Fruit fly (Drosophila melanogaster) whole organism, embryonic: ENCODE measurements around the gene CG7320.

Experiments used
- CG10654 ChIP-seq: fragments of 200-800 bp; sonication (Bioruptor generic); optimal IDR thresholded peaks from 2 replicates; lab custom pipeline; 2016; ENCODE audit warnings: missing biosample characterization, missing genetic modification characterization
- CG17802 ChIP-seq: fragments of 200-800 bp; sonication (Bioruptor generic); optimal IDR thresholded peaks from 2 replicates; lab custom pipeline; 2018; ENCODE audit warnings: missing biosample characterization, mild to moderate bottlenecking, missing genetic modification characterization, moderate library complexity
- CG4617 ChIP-seq: fragments of 200-800 bp; sonication (Bioruptor generic); optimal IDR thresholded peaks from 3 replicates; lab custom pipeline; 2016; ENCODE audit warnings: missing biosample characterization, missing genetic modification characterization, borderline replicate concordance
- CG7987 ChIP-seq: fragments of 200-800 bp; sonication (Bioruptor generic); optimal IDR thresholded peaks from 2 replicates; lab custom pipeline; 2018; ENCODE audit warnings: missing biosample characterization, mild to moderate bottlenecking, missing genetic modification characterization, moderate library complexity
- CG9876 ChIP-seq: fragments of 200-800 bp; sonication (Bioruptor generic); optimal IDR thresholded peaks from 2 replicates; lab custom pipeline; 2016; ENCODE audit warnings: missing biosample characterization, missing genetic modification characterization
- gfzf ChIP-seq: fragments of 200-800 bp; sonication (Bioruptor generic); optimal IDR thresholded peaks from 2 replicates; lab custom pipeline; 2016; ENCODE audit warnings: missing biosample characterization, mild to moderate bottlenecking, missing genetic modification characterization, moderate library complexity
- hbn ChIP-seq: fragments of 200-800 bp; sonication (Bioruptor generic); IDR thresholded peaks from 2 replicates; pipeline ENCODE4 v1.3.6; 2022; ENCODE audit warnings: missing biosample characterization, missing genetic modification characterization; ENCODE audit not compliant: partially characterized antibody
- hth ChIP-seq: fragments of >200 bp; optimal IDR thresholded peaks from 2 replicates; lab custom pipeline; 2017; ENCODE audit warnings: inconsistent platforms
- jumu ChIP-seq: fragments of 200-800 bp; sonication (Bioruptor generic); optimal IDR thresholded peaks from 3 replicates; lab custom pipeline; 2016; ENCODE audit warnings: missing biosample characterization, missing genetic modification characterization
- kah ChIP-seq: fragments of 200-800 bp; sonication (Bioruptor generic); optimal IDR thresholded peaks from 2 replicates; lab custom pipeline; 2018; ENCODE audit warnings: missing biosample characterization, mild to moderate bottlenecking, missing genetic modification characterization
- vfl ChIP-seq: fragments of 200-800 bp; sonication (Bioruptor generic); optimal IDR thresholded peaks from 2 replicates; lab custom pipeline; 2016; ENCODE audit warnings: missing biosample characterization, missing genetic modification characterization
- vnd ChIP-seq: fragments of 200-800 bp; sonication (Bioruptor generic); IDR thresholded peaks from 3 replicates; pipeline ENCODE4 v1.3.6; 2022; ENCODE audit warnings: missing biosample characterization, missing genetic modification characterization; ENCODE audit not compliant: partially characterized antibody
- zf30C ChIP-seq: fragments of 200-800 bp; sonication (Bioruptor generic); optimal IDR thresholded peaks from 3 replicates; lab custom pipeline; 2018; ENCODE audit warnings: missing biosample characterization, mild to moderate bottlenecking, missing genetic modification characterization

- TF ChIP-seq CG10654, result no peak
- no peak for TF ChIP-seq kah
- TF ChIP-seq CG7987 (GFP tag; lab: Kevin White, UChicago), result no peak
- no peak for TF ChIP-seq hth (lab: Kevin White, UChicago)
- no peak for TF ChIP-seq vfl
- no peak for TF ChIP-seq jumu
- TF ChIP-seq zf30C (GFP tag; lab: Kevin White, UChicago), result no peak
- TF ChIP-seq CG4617, result no peak
- TF ChIP-seq CG9876 (GFP tag; lab: Kevin White, UChicago), result no peak
- TF ChIP-seq hbn (GFP tag; lab: Robert Waterston, UW), result no peak
- no peak for TF ChIP-seq vnd (GFP tag; lab: Robert Waterston, UW)
- TF ChIP-seq gfzf, result no peak
- TF ChIP-seq CG17802 (tag; lab: Kevin White, UChicago), result no peak
Measured at dm6 chr3L:18240986-18241625, 39.8 kb downstream of the CG7320 start.
